Worm (Caenorhabditis elegans): Measurements from ENCODE around the gene Y40B10B.1.

DNA sequence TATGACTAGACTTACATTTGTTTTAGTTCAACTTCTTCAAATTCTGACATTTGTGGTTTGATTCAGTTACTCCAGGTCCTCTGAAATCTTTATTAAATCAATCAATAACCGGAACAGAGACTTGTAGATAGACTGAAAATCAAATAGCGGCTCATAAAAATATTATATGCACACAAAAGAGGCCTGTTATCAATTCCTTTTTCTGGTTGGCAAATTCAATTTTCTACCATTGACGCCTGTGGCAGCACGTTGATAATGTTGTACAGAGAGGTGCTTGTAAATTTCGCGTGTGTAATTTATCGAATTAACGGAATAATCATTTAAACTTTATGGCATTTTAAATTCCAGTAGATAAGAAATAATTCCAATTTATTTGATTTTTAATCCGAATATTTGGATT, 25.6 kb upstream of the Y40B10B.1 start, which contains the start of gene T08B1.1:
- TF ChIP-seq C16A3.4 (tag; optimal IDR thresholded peaks at IDR 0.05), result no peak
- TF ChIP-seq mef-2 (tag; optimal IDR thresholded peaks at IDR 0.05), result no peak
- no peak for TF ChIP-seq lin-13 (GFP tag; optimal IDR thresholded peaks at IDR 0.05)
- no peak for TF ChIP-seq dpl-1 (GFP tag; optimal IDR thresholded peaks at IDR 0.05)
- TF ChIP-seq nhr-11 (tag; optimal IDR thresholded peaks at IDR 0.05), result no peak
- no peak for TF ChIP-seq nhr-12 (tag; optimal IDR thresholded peaks at IDR 0.05)
- no peak for TF ChIP-seq mdl-1 (tag; optimal IDR thresholded peaks at IDR 0.05)
- TF ChIP-seq grh-1 (GFP tag; IDR thresholded peaks at IDR 0.05), result no peak
- no peak for TF ChIP-seq unc-62 (GFP tag; optimal IDR thresholded peaks at IDR 0.05)
- TF ChIP-seq rnt-1 (tag; optimal IDR thresholded peaks at IDR 0.05), result no peak
- TF ChIP-seq lsy-2 (tag; optimal IDR thresholded peaks at IDR 0.05), result no peak
- TF ChIP-seq fos-1 (tag; optimal IDR thresholded peaks at IDR 0.05), result no peak
